Worm (Caenorhabditis elegans) whole organism, L4/young adult: ENCODE results near the gene W04E12.9.
"Not testable (repeated sequence)": the region's sequence is repeated elsewhere in the genome, so short reads cannot be mapped to it uniquely, and the experiment has no call there.

Source experiments
- W03F9.2 ChIP-seq: fragments of 150-350 bp; optimal IDR thresholded peaks from 2 replicates; lab custom pipeline; 2014; ENCODE audit warnings: missing biosample characterization, missing genetic modification characterization
- dao-5 ChIP-seq: sonication (generic microtip); optimal IDR thresholded peaks from 2 replicates; lab custom pipeline; 2016; ENCODE audit warnings: missing genotype, missing genetic modification characterization, moderate library complexity, missing compliant biosample characterization
- him-1 ChIP-seq: sonication (generic microtip); optimal IDR thresholded peaks from 2 replicates; lab custom pipeline; 2016; ENCODE audit warnings: missing genotype, missing genetic modification reagents, missing genetic modification characterization, missing compliant biosample characterization

Gene W04E12.9

DNA sequence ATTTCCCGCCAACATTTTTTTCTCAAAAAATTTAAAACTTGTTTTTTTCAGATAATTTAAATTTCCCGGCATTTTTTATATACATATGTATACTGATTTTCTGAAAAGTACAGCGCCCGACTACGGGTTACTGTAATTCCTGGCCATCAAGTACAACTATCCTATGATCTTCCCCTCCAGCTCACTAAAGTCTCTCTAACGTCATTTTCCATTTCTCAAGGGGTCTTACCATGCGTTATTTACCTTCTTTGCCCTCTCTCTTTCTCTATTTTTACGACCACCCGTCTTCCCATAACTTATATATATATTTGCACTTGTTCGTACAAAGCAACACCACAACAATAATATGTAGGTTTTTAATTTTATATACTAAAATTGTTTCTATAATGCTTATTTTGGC lies at the start of gene W04E12.9:
Gene W04E12.9, plus strand, starts transcription at position 301 of the 400 bp plus-strand sequence.
- TF ChIP-seq dao-5 (tag; lab: Kevin White, UChicago), result no peak
- TF ChIP-seq him-1 (tag; lab: Kevin White, UChicago), result no peak
- no peak for TF ChIP-seq W03F9.2 (tag; lab: Kevin White, UChicago)

ce11 chrV:19708849-19709248 lies 47.5 kb upstream of the W04E12.9 start, which contains the start of gene srv-3:
TSS of gene srv-3 (minus strand) at chrV:19708949.
- TF ChIP-seq dao-5 (tag; lab: Kevin White, UChicago), result no peak
- TF ChIP-seq W03F9.2 (tag; lab: Kevin White, UChicago), result no peak
- no peak for TF ChIP-seq him-1 (tag; lab: Kevin White, UChicago)

- TF ChIP-seq W03F9.2, him-1, dao-5 (tag; lab: Kevin White, UChicago): not testable (repeated sequence)
Observed at ce11 chrV:19710514-19710913, 45.8 kb upstream of the W04E12.9 start, which contains the start of gene Y43F8C.15. TSS of gene Y43F8C.15 (minus strand) at chrV:19710614.

DNA sequence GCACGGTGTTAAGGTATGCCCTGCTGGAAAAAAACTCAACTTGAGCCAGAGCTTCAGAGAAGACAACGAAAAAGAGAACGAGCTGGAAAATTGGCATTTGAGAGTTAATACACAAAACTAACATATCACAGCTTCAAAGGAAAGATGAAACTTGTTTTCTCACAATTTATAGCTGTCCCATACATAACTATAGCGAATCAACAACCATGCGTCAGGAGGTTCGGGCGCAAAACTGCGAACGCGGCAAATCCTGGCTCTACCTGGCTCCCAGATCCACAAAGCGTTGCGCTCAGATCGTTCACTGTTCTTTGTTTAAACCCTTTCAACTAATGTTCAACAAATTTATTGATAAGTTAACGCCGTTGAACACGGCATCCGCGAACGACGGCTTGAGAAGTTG lies 44.7 kb upstream of the W04E12.9 start, which contains the start of gene Y43F8C.23:
Gene Y43F8C.23, minus strand, starts transcription at position 101 of the 400 bp plus-strand sequence.
- not testable (repeated sequence) for TF ChIP-seq dao-5, W03F9.2, him-1 (tag; lab: Kevin White, UChicago)

DNA sequence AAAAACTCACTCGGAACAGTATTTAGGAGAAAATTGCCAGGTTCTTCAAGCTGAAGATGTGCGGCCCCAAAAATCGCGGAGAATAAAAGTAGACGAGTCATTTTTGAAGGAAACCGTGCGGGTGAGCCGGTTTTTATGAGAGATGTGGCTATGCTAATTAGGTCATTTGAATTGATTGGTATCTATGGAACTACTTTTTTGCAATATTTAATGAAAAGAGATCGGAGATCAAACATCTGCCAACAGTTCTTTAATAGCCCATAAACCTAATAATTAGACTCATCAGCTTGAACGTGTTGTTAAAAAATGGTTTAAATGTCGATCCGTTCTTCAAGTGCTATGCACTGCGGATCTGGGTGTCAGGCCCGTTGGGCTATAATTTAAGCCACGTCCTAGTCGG lies 40.9 kb upstream of the W04E12.9 start, which contains the start of gene Y43F8C.16:
Gene Y43F8C.16, minus strand, starts transcription at position 101 of the 400 bp plus-strand sequence.
- TF ChIP-seq him-1 (tag; lab: Kevin White, UChicago), result no peak
- TF ChIP-seq dao-5 (tag; lab: Kevin White, UChicago), result no peak
- TF ChIP-seq W03F9.2 (tag; lab: Kevin White, UChicago), result no peak

ce11 chrV:19715847-19716246 lies 40.5 kb upstream of the W04E12.9 start, which contains the start of gene Y43F8C.17:
TSS of gene Y43F8C.17 (plus strand) at chrV:19716147.
- TF ChIP-seq dao-5 (tag; lab: Kevin White, UChicago), result no peak

ce11 chrV:19717933-19718332 lies 38.4 kb upstream of the W04E12.9 start:
- TF ChIP-seq him-1 (tag; lab: Kevin White, UChicago), result no peak
- no peak for TF ChIP-seq W03F9.2 (tag; lab: Kevin White, UChicago)
- no peak for TF ChIP-seq dao-5 (tag; lab: Kevin White, UChicago)

DNA sequence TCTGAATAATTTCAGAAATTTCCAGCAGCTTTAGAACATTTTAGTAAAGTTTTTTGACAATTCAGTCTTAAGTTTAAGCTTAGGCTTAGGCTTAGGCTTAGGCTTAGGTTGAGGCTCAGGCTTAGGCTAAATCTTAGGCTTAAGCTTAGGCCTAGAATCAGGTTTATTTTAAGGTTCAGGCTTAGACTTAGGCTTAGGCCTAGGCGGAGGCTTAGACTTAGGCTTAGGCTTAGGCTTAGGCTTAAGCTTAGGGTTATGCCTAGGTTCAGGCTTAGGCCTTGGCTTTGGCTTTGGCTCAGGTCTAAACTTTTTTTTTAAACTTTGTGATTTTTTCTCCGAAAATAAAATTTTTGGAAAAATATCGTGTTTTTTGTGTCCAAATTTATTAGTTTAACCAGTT lies 37.7 kb upstream of the W04E12.9 start:
- no peak for TF ChIP-seq him-1 (tag; lab: Kevin White, UChicago)
- no peak for TF ChIP-seq W03F9.2 (tag; lab: Kevin White, UChicago)
- TF ChIP-seq dao-5 (tag; lab: Kevin White, UChicago), result no peak

DNA sequence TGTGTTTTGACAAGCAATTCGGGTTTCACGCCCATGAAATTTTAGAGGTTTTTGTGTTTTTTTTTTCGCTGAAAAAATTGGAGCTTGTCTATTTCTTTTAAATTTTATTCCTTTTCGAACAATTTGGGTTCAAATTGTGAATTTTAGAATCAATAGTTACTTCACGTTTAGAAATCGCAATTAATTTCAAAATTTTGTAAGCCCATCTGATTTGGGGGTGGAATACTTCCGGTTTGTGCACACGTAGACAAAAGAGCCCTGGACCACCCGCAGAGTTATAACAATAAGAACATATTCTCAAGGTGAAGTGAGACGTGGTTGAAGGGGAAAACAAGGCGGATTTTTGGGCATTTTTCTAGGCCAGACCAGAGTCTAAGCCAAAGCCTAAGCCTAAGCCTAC lies 37.1 kb upstream of the W04E12.9 start, which contains the start of gene Y116F11A.6:
Gene Y116F11A.6, plus strand, starts transcription at position 301 of the 400 bp plus-strand sequence.
- TF ChIP-seq dao-5 (tag; lab: Kevin White, UChicago) (no peak), him-1 (tag; lab: Kevin White, UChicago) (no peak), W03F9.2 (tag; lab: Kevin White, UChicago) (no peak)

DNA sequence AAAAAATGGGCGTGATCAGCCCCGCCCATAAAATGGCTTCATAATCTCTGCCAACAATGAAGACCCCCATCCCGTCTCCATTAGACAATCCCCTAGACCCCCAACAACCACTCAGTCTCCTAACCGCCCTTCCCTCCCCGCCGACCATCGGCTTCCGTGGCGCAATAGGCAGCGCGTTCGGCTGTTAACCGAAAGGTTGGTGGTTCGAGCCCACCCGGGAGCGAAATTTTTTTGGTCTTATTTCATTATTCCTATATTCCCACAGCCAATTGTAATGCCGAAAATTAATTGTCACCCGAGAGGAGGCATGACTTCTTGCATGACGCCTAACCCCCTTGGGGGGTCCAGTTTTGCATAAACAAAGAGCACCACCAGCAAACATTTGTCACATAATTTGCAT lies 33.5 kb upstream of the W04E12.9 start:
- no peak for TF ChIP-seq dao-5 (tag; lab: Kevin White, UChicago)
- no peak for TF ChIP-seq W03F9.2 (tag; lab: Kevin White, UChicago)
- no peak for TF ChIP-seq him-1 (tag; lab: Kevin White, UChicago)

DNA sequence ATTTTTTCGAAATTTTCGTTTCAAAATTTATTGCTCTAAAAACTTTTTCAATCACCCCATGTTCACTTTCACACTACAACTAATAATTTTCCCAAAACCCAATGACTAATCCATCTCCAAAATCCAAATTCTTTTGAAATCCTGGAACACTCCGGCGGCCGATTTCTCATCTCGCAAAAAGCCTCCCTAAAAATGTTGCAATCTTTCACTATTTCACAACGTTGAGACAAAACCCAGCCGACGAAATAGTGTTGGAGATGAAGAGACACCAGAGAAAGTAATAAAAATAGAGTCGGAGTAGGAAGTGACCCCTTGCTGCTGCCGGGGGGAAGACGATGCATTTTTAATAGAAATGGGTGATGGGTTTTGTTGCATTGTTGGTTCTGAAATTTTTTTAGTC lies 31.8 kb upstream of the W04E12.9 start:
- TF ChIP-seq W03F9.2 (tag; lab: Kevin White, UChicago) (no peak), dao-5 (tag; lab: Kevin White, UChicago) (no peak), him-1 (tag; lab: Kevin White, UChicago) (no peak)

DNA sequence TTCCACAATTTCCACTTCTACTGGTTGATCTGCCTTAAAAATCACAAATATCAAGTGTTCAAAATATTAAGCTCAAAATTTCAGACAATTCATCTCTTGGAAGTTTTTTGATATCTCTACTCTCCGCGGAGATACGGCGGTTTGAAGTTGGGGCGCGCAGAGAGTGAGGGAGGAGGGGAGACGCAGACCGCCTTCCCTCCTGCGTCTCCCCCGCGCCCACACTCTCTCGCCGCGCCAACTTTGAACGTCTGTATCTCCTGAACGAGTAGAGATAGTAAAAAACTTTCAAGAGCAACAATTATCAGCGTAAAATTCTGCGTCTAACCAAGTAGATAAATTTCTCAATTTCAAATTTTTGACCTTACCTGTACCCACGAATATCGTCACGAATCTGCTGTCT lies 28.4 kb upstream of the W04E12.9 start:
- no peak for TF ChIP-seq W03F9.2 (tag; lab: Kevin White, UChicago)
- no peak for TF ChIP-seq him-1 (tag; lab: Kevin White, UChicago)
- TF ChIP-seq dao-5 (tag; lab: Kevin White, UChicago), result no peak

ce11 chrV:19728731-19729130 lies 27.6 kb upstream of the W04E12.9 start, which contains the start of gene Y116F11A.3:
TSS of gene Y116F11A.3 (plus strand) at chrV:19729031.
- TF ChIP-seq W03F9.2 (tag; lab: Kevin White, UChicago) (no peak), dao-5 (tag; lab: Kevin White, UChicago) (no peak), him-1 (tag; lab: Kevin White, UChicago) (no peak)

ce11 chrV:19730280-19730679 lies 26.1 kb upstream of the W04E12.9 start, which contains the start of gene Y116F11A.1:
TSS of gene Y116F11A.1 (plus strand) at chrV:19730580.
- no peak for TF ChIP-seq W03F9.2 (tag; lab: Kevin White, UChicago)
- no peak for TF ChIP-seq dao-5 (tag; lab: Kevin White, UChicago)
- TF ChIP-seq him-1 (tag; lab: Kevin White, UChicago), result no peak
